Worm (Caenorhabditis elegans) whole organism, young adult: Measurements from ENCODE around the gene zip-6.
A peak's percentile ranks its signal among the peaks of the same experiment; 100 is the strongest.
"Not testable (repeated sequence)": the region's sequence is repeated elsewhere in the genome, so short reads cannot be mapped to it uniquely, and the experiment has no call there.

Experiments
- B0035.1 ChIP-seq: sonication (generic microtip); optimal IDR thresholded peaks from 2 replicates; lab custom pipeline; 2016; ENCODE audit warnings: missing genetic modification characterization, mild to moderate bottlenecking, missing compliant biosample characterization, missing genotype, missing genetic modification reagents
- D2030.7 ChIP-seq: fragments of 200-800 bp; sonication (Bioruptor generic); IDR thresholded peaks from 2 replicates; pipeline ENCODE4 v1.3.6; 2022; ENCODE audit warnings: missing genetic modification reagents, missing genetic modification characterization, missing compliant biosample characterization
- F23B12.7 ChIP-seq: sonication (generic microtip); optimal IDR thresholded peaks from 2 replicates; lab custom pipeline; 2017; ENCODE audit warnings: missing genetic modification characterization, mild to moderate bottlenecking, missing compliant biosample characterization, antibody characterized with exemption, moderate library complexity; ENCODE audit not compliant: insufficient read depth
- F33H1.4 ChIP-seq: fragments of 200-800 bp; sonication (Bioruptor generic); IDR thresholded peaks from 2 replicates; pipeline ENCODE4 v1.3.6; 2022; ENCODE audit warnings: missing genetic modification reagents, missing genetic modification characterization, missing compliant biosample characterization
- F57A8.1 ChIP-seq: fragments of 200-800 bp; sonication (Bioruptor generic); optimal IDR thresholded peaks from 2 replicates; lab custom pipeline; 2018; ENCODE audit warnings: mild to moderate bottlenecking, missing genetic modification characterization, moderate library complexity, missing compliant biosample characterization
- T07F8.4 ChIP-seq: sonication (generic microtip); optimal IDR thresholded peaks from 2 replicates; lab custom pipeline; 2016; ENCODE audit warnings: mild to moderate bottlenecking, missing genetic modification characterization, moderate library complexity, missing compliant biosample characterization
- T26A5.8 ChIP-seq: sonication (generic microtip); optimal IDR thresholded peaks from 2 replicates; lab custom pipeline; 2016; ENCODE audit warnings: missing genetic modification characterization, missing compliant biosample characterization
- Y67H2A.10 ChIP-seq: fragments of 200-800 bp; sonication (Bioruptor generic); conservative IDR thresholded peaks from 2 replicates; pipeline ENCODE4 v1.3.6; 2022; ENCODE audit warnings: missing genetic modification reagents, missing genetic modification characterization, missing compliant biosample characterization
- Y95B8A.8 ChIP-seq: fragments of 200-800 bp; sonication (Bioruptor generic); IDR thresholded peaks from 2 replicates; pipeline ENCODE4 v1.3.6; 2022; ENCODE audit warnings: missing genetic modification reagents, missing genetic modification characterization, missing compliant biosample characterization
- athp-1 ChIP-seq: sonication (generic microtip); optimal IDR thresholded peaks from 2 replicates; lab custom pipeline; 2017; ENCODE audit warnings: mild to moderate bottlenecking, missing genetic modification characterization, missing compliant biosample characterization
- chd-7 ChIP-seq: sonication (generic microtip); optimal IDR thresholded peaks from 2 replicates; lab custom pipeline; 2016; ENCODE audit warnings: mild to moderate bottlenecking, missing genetic modification characterization, moderate library complexity, missing compliant biosample characterization
- dox-1 ChIP-seq: fragments of 200-800 bp; sonication (Bioruptor generic); IDR thresholded peaks from 2 replicates; pipeline ENCODE4 v1.3.6; 2022; ENCODE audit warnings: missing genetic modification reagents, missing genetic modification characterization, missing compliant biosample characterization
- dpff-1 ChIP-seq: sonication (generic microtip); optimal IDR thresholded peaks from 2 replicates; lab custom pipeline; 2017; ENCODE audit warnings: mild to moderate bottlenecking, missing genetic modification characterization, missing compliant biosample characterization
- efl-1 ChIP-seq: fragments of 150-350 bp; optimal IDR thresholded peaks from 2 replicates; lab custom pipeline; 2014; ENCODE audit warnings: missing biosample characterization, missing genetic modification reagents, missing genetic modification characterization
- ets-4 ChIP-seq: fragments of 200-800 bp; sonication (Bioruptor generic); optimal IDR thresholded peaks from 2 replicates; lab custom pipeline; 2018; ENCODE audit warnings: mild to moderate bottlenecking, missing genetic modification characterization, missing compliant biosample characterization
- hrde-1 ChIP-seq: sonication (generic microtip); optimal IDR thresholded peaks from 2 replicates; lab custom pipeline; 2016; ENCODE audit warnings: missing genetic modification characterization, mild to moderate bottlenecking, missing compliant biosample characterization, moderate library complexity, missing genotype, missing genetic modification reagents, borderline replicate concordance
- let-607 ChIP-seq, 2 experiments: fragments of 200-800 bp in 1 of 2; sonication (Bioruptor generic) in 1 of 2; sonication (generic microtip) in 1 of 2; optimal IDR thresholded peaks; 2 replicates each; lab custom pipeline; 2016 to 2018; ENCODE audit warnings: mild to moderate bottlenecking in 2 of 2, missing compliant biosample characterization in 2 of 2, missing genetic modification characterization in 2 of 2, moderate library complexity in 2 of 2, missing genotype in 1 of 2
- lin-26 ChIP-seq: fragments of 200-800 bp; sonication (Bioruptor generic); IDR thresholded peaks from 2 replicates; pipeline ENCODE4 v1.3.6; 2022; ENCODE audit warnings: missing genetic modification reagents, missing genetic modification characterization, missing compliant biosample characterization
- lin-35 ChIP-seq, 3 experiments: fragments of 150-350 bp in 2 of 3; sonication (generic microtip) in 1 of 3; optimal IDR thresholded peaks; 2 replicates each; lab custom pipeline; 2014 to 2018; ENCODE audit warnings: missing biosample characterization in 3 of 3, missing genetic modification characterization in 3 of 3, missing genetic modification reagents in 3 of 3
- lin-54 ChIP-seq: fragments of 200-800 bp; sonication (Bioruptor generic); optimal IDR thresholded peaks from 2 replicates; lab custom pipeline; 2018; ENCODE audit warnings: mild to moderate bottlenecking, missing genetic modification characterization, missing compliant biosample characterization
- madf-6 ChIP-seq: fragments of 200-800 bp; sonication (Bioruptor generic); IDR thresholded peaks from 2 replicates; pipeline ENCODE4 v1.3.6; 2022; ENCODE audit warnings: missing genetic modification reagents, missing genetic modification characterization, missing compliant biosample characterization
- mcd-1 ChIP-seq: fragments of 200-800 bp; sonication (Bioruptor generic); IDR thresholded peaks from 2 replicates; pipeline ENCODE4 v1.3.6; 2022; ENCODE audit warnings: missing genetic modification reagents, missing genetic modification characterization, missing compliant biosample characterization
- nhr-120 ChIP-seq: fragments of 200-800 bp; sonication (Bioruptor generic); IDR thresholded peaks from 2 replicates; pipeline ENCODE4 v1.3.6; 2022; ENCODE audit warnings: missing genetic modification characterization, missing compliant biosample characterization
- nhr-80 ChIP-seq: sonication (generic microtip); optimal IDR thresholded peaks from 2 replicates; lab custom pipeline; 2016; ENCODE audit warnings: missing genetic modification characterization, missing compliant biosample characterization
- pha-4 ChIP-seq: fragments of 150-350 bp; sonication (generic microtip); optimal IDR thresholded peaks from 2 replicates; lab custom pipeline; 2014; ENCODE audit warnings: missing biosample characterization, missing genetic modification reagents, missing genetic modification characterization
- repo-1 ChIP-seq: sonication (generic microtip); optimal IDR thresholded peaks from 2 replicates; lab custom pipeline; 2017; ENCODE audit warnings: mild to moderate bottlenecking, missing genetic modification characterization, missing compliant biosample characterization
- tbx-9 ChIP-seq: sonication (generic microtip); optimal IDR thresholded peaks from 2 replicates; lab custom pipeline; 2016; ENCODE audit warnings: borderline replicate concordance, missing genetic modification characterization, inconsistent platforms, missing compliant biosample characterization
- ztf-18 ChIP-seq: sonication (generic microtip); optimal IDR thresholded peaks from 2 replicates; lab custom pipeline; 2016; ENCODE audit warnings: missing genotype, mild to moderate bottlenecking, missing genetic modification characterization, missing compliant biosample characterization
- ztf-28 ChIP-seq: fragments of 200-800 bp; sonication (Bioruptor generic); IDR thresholded peaks from 2 replicates; pipeline ENCODE4 v1.3.6; 2022; ENCODE audit warnings: missing genetic modification reagents, missing genetic modification characterization, missing compliant biosample characterization

zip-6 gene

DNA sequence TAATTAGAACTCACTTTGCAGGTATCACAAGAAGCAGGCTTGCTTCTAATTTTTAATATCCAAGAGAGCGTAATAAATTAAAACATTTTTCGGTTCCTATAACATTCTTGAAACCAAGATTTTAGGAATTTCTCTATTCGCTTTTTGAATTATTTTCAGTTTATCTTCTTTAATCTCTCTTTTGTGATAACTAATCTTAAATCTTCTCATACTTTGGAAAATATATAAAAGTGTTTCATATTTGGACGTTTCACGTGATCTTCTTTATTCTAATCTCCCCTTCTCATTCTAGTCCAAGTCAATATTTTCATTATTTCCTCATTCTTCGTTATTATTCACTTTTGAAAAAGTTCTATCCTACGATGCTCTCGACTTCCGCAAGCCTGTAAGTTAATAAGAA, 43.6 kb upstream of the zip-6 start, which contains the start of gene F54D1.1 (continued):
- TF ChIP-seq F33H1.4 (GFP tag; lab: Robert Waterston, UW) (no peak), mcd-1 (GFP tag; lab: Robert Waterston, UW) (no peak), efl-1 (no peak)

DNA sequence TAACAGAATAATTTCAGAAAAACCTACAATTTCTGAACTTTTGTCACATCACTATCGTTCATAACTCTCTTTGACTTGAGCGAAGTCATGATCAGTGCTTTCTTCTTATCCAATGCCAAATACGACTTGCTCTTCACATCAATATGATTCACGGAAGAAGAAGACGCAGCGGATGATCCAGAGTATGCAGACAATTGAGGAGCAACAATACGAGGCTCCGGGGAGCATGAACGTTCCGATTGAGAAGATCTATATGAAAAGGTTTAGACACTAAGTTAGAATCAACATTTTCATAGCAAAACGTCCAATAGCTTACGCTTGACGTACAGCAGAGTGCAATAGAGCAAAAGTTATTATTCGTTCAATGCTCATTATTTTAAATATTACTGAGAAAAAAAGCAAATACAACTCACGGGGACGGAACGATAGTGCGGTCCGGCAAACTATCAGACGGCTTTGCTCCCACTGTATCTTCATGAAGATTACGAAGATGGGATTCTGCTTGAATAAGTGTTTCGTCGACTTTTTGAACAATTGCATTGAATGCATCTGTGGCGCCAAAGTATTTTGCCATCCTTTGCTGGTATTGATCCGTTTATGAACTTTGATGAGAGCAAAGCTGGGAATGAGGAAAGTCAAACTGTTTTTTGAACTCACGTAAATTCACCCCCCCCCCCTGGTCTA, 42.7 kb upstream of the zip-6 start, which contains the start of gene C05C12.5:
TSS of gene C05C12.5 (minus strand) at position 642 of the 684 bp plus-strand sequence.
- no peak for TF ChIP-seq F57A8.1 (GFP tag; lab: Kevin White, UChicago)
- TF ChIP-seq dox-1: no peak
- TF ChIP-seq T26A5.8 (tag; lab: Kevin White, UChicago): no peak
- no peak for TF ChIP-seq chd-7
- no peak for TF ChIP-seq lin-26 (GFP tag; lab: Robert Waterston, UW)
- no peak for TF ChIP-seq D2030.7 (GFP tag; lab: Robert Waterston, UW)
- TF ChIP-seq dpff-1 (tag; lab: Kevin White, UChicago): no peak
- TF ChIP-seq Y67H2A.10 (GFP tag; lab: Robert Waterston, UW): no peak
- TF ChIP-seq T07F8.4 (tag; lab: Kevin White, UChicago): no peak
- no peak for TF ChIP-seq repo-1

- TF ChIP-seq T26A5.8 (tag; lab: Kevin White, UChicago): no peak
- no peak for TF ChIP-seq B0035.1 (tag; lab: Kevin White, UChicago)
- no peak for TF ChIP-seq lin-54 (GFP tag; lab: Kevin White, UChicago)
- peak; percentile 97 for TF ChIP-seq nhr-80 (tag; lab: Kevin White, UChicago)
- TF ChIP-seq lin-35 (GFP tag; optimal IDR thresholded peaks at IDR 0.05; lab: Kevin White, UChicago): no peak
- no peak for TF ChIP-seq F23B12.7 (tag; lab: Kevin White, UChicago)
These were observed 41.6 kb upstream of the zip-6 start, which contains the start of gene gtl-1 for ce11 chrIV:11259485-11259972. TSS of gene gtl-1 (minus strand) at chrIV:11259535.

DNA sequence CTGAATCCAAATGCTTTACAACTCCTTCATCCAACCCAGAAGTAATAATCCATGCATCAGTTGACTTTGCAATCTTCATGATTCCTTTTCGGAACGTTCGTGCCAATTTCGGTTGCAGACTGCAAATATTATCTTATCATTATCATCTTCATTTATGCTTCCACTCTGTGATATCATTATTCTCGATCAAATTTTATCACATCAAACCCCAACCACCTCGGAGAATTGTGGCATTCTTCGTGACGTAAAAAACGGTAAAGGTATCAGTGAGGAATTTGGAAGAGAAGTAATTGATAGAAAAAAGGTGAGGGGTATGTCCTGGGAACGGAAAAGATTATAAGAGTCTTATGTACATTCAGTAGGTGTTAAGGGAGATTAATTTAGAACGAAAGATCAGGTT, 39.5 kb upstream of the zip-6 start:
- no peak for TF ChIP-seq madf-6 (GFP tag; lab: Robert Waterston, UW)
- peak; percentile 95 for TF ChIP-seq nhr-80 (tag; lab: Kevin White, UChicago)
- TF ChIP-seq hrde-1 (tag; lab: Kevin White, UChicago): no peak
- no peak for TF ChIP-seq tbx-9 (tag; lab: Kevin White, UChicago)
- peak; percentile 57 for TF ChIP-seq dox-1
- TF ChIP-seq ets-4 (GFP tag; lab: Kevin White, UChicago): peak; percentile 56
- TF ChIP-seq, all 124 proteins: peak for 3

- not testable (repeated sequence) for TF ChIP-seq athp-1; nhr-120 (GFP tag; lab: Robert Waterston, UW); nhr-80 (tag; lab: Kevin White, UChicago)
These were observed 35.8 kb upstream of the zip-6 start, which contains the start of gene C05C12.1 for ce11 chrIV:11253689-11254088. TSS of gene C05C12.1 (plus strand) at chrIV:11253989.

DNA sequence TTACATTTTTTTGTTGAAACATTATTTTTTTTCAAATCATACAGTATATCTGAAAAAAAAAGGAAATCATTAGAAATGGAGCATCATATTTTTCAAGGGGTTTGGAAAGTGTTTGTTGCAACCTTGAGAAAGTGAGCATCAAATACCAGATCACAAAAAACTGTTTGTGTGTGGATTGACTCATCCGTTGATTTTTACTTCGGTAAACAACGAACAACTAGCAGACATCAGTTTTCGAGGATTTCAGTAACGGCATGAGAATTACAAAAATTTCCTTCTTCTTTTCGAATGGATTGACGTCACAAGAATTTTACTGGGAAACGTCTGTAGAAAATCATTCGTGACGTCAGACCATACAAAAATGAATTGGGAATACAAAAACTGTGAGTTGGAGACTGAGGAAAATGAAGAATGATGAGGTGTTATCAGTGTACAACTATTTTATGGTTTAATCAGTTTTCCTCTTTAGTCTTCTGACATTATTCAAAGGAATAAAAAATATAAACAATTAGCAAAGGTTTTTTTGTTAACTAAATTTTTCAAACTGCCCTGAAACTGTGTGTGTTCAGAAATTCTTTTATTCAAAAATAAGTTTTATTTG, 30.2 kb upstream of the zip-6 start, which contains the start of gene C05C12.4:
TSS of gene C05C12.4 (minus strand) at position 51 of the 601 bp plus-strand sequence.
- TF ChIP-seq nhr-80 (tag; lab: Kevin White, UChicago): peak; percentile 35
- TF ChIP-seq Y95B8A.8 (GFP tag; lab: Robert Waterston, UW): no peak
- TF ChIP-seq pha-4 (tag; lab: Kevin White, UChicago): peak; percentile 4
- peak in 1 of 2 experiments; percentile 20 for TF ChIP-seq let-607 (tag; optimal IDR thresholded peaks at IDR 0.05; lab: Kevin White, UChicago)
- no peak for TF ChIP-seq ztf-28 (GFP tag; lab: Robert Waterston, UW)
- no peak for TF ChIP-seq ztf-18
- TF ChIP-seq, all 124 proteins: peak for 3
